Worm (Caenorhabditis elegans) whole organism, L3 larva: ENCODE data around the gene srt-15.

Experiments used
- ZK546.5 ChIP-seq: sonication (generic microtip); optimal IDR thresholded peaks from 2 replicates; lab custom pipeline; 2017; ENCODE audit warnings: missing biosample characterization, missing genetic modification characterization
- aly-2 ChIP-seq: fragments of 150-350 bp; optimal IDR thresholded peaks from 2 replicates; lab custom pipeline; 2014; ENCODE audit warnings: missing biosample characterization, missing genetic modification characterization
- ama-1 ChIP-seq: fragments of 150-350 bp; optimal IDR thresholded peaks from 2 replicates; lab custom pipeline; 2018
- ceh-16 ChIP-seq: sonication (generic microtip); optimal IDR thresholded peaks from 2 replicates; lab custom pipeline; 2017; ENCODE audit warnings: missing biosample characterization, missing genetic modification characterization
- ceh-82 ChIP-seq: fragments of 150-350 bp; optimal IDR thresholded peaks from 2 replicates; lab custom pipeline; 2014; ENCODE audit warnings: missing biosample characterization, missing genetic modification characterization
- ceh-9 ChIP-seq: sonication (generic microtip); optimal IDR thresholded peaks from 2 replicates; lab custom pipeline; 2018; ENCODE audit warnings: missing biosample characterization, missing genetic modification characterization
- egl-27 ChIP-seq: sonication (generic microtip); optimal IDR thresholded peaks from 4 replicates; lab custom pipeline; 2017; ENCODE audit warnings: missing biosample characterization, missing genetic modification reagents, missing genetic modification characterization
- egl-5 ChIP-seq: fragments of 150-350 bp; optimal IDR thresholded peaks from 2 replicates; lab custom pipeline; 2017; ENCODE audit warnings: missing biosample characterization, missing genetic modification reagents, missing genetic modification characterization, inconsistent platforms
- elt-3 ChIP-seq, 3 experiments: fragments of 150-350 bp in 1 of 3; sonication (generic microtip) in 2 of 3; optimal IDR thresholded peaks; 2 replicates in 2 of 3; 4 replicates in 1 of 3; lab custom pipeline; 2014 to 2017; ENCODE audit warnings: missing biosample characterization in 3 of 3, missing genetic modification characterization in 3 of 3
- eor-1 ChIP-seq, 2 experiments: fragments of 150-350 bp; optimal IDR thresholded peaks; 2 replicates each; lab custom pipeline; 2014 to 2018; ENCODE audit warnings: missing biosample characterization in 2 of 2, missing genetic modification characterization in 2 of 2
- fkh-2 ChIP-seq: fragments of 150-350 bp; optimal IDR thresholded peaks from 2 replicates; lab custom pipeline; 2014; ENCODE audit warnings: missing biosample characterization, missing genetic modification reagents, missing genetic modification characterization
- hmg-11 ChIP-seq: sonication (generic microtip); optimal IDR thresholded peaks from 2 replicates; lab custom pipeline; 2016; ENCODE audit warnings: missing genetic modification characterization, missing compliant biosample characterization
- jun-1 ChIP-seq: fragments of 150-350 bp; optimal IDR thresholded peaks from 2 replicates; lab custom pipeline; 2014; ENCODE audit warnings: missing biosample characterization, missing genetic modification reagents, missing genetic modification characterization
- lin-39 ChIP-seq: fragments of 150-350 bp; optimal IDR thresholded peaks from 2 replicates; lab custom pipeline; 2018; ENCODE audit warnings: missing biosample characterization, missing genetic modification reagents, missing genetic modification characterization
- nhr-11 ChIP-seq: fragments of 150-350 bp; optimal IDR thresholded peaks from 2 replicates; lab custom pipeline; 2014; ENCODE audit warnings: missing biosample characterization, missing genetic modification characterization
- nhr-28 ChIP-seq: fragments of 150-350 bp; optimal IDR thresholded peaks from 2 replicates; lab custom pipeline; 2014; ENCODE audit warnings: missing biosample characterization, missing genetic modification characterization
- sea-2 ChIP-seq: fragments of 150-350 bp; sonication (generic microtip); optimal IDR thresholded peaks from 4 replicates; lab custom pipeline; 2014; ENCODE audit warnings: missing biosample characterization, missing genetic modification reagents, missing genetic modification characterization
- zag-1 ChIP-seq: fragments of 150-350 bp; optimal IDR thresholded peaks from 2 replicates; lab custom pipeline; 2014; ENCODE audit warnings: missing biosample characterization, missing genetic modification characterization
- ztf-4 ChIP-seq: fragments of 150-350 bp; optimal IDR thresholded peaks from 2 replicates; lab custom pipeline; 2014; ENCODE audit warnings: missing biosample characterization, missing genetic modification characterization

The srt-15 gene

DNA sequence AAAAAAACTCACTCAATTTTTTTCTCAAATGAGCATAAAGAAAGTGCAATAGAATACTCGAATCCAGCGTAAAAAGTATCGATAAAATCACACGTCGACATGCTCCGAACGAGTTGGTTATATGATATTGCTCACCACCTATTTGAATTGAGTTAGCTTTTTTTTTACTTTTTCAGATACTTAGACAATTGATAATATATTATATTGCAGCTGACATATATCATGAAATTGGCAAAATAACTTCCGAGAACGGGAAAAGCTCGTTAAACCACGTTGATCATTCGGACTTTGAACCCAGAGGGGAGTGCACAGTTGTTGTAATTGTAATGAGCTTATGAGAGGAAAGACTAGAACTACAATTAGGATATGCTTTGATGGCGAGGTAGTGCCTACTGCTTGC is 51.5 kb downstream of the srt-15 start, which contains the start of gene srw-136:
TSS of gene srw-136 (minus strand) at position 101 of the 400 bp plus-strand sequence.
- no peak for TF ChIP-seq hmg-11 (tag; lab: Kevin White, UChicago)
- TF ChIP-seq elt-3 (tag; optimal IDR thresholded peaks at IDR 0.05; lab: Kevin White, UChicago) = no peak
- no peak for TF ChIP-seq egl-5 (tag; lab: Kevin White, UChicago)
- no peak for TF ChIP-seq egl-27 (tag; lab: Kevin White, UChicago)
- TF ChIP-seq jun-1 = no peak
- no peak for TF ChIP-seq ceh-9 (tag; lab: Kevin White, UChicago)
- TF ChIP-seq ztf-4 (tag; lab: Kevin White, UChicago) = no peak
- no peak for TF ChIP-seq ama-1
- no peak for TF ChIP-seq ceh-82
- no peak for TF ChIP-seq nhr-28 (tag; lab: Kevin White, UChicago)
- no peak for TF ChIP-seq lin-39
- TF ChIP-seq ceh-16 (tag; lab: Kevin White, UChicago) = no peak
- no peak for TF ChIP-seq aly-2 (tag; lab: Kevin White, UChicago)
- TF ChIP-seq ZK546.5 (tag; lab: Kevin White, UChicago) = no peak
- TF ChIP-seq sea-2 (GFP tag; lab: Kevin White, UChicago) = no peak
- no peak for TF ChIP-seq eor-1 (tag; optimal IDR thresholded peaks at IDR 0.05; lab: Kevin White, UChicago)
- TF ChIP-seq fkh-2 = no peak
- no peak for TF ChIP-seq zag-1 (tag; lab: Kevin White, UChicago)
- TF ChIP-seq nhr-11 = no peak
